Fruit fly (Drosophila melanogaster) whole organism, prepupa: ENCODE measurements around the gene Nup154.
A peak's percentile ranks its signal among the peaks of the same experiment; 100 is the strongest.

ENCODE experiments used
- Blimp-1 ChIP-seq: fragments of 200-800 bp; sonication (Bioruptor generic); optimal IDR thresholded peaks from 3 replicates; lab custom pipeline; 2017; ENCODE audit warnings: missing biosample characterization, missing genetic modification characterization, mild to moderate bottlenecking, moderate library complexity, missing genetic modification reagents
- CG10631 ChIP-seq: fragments of 200-800 bp; sonication (Bioruptor generic); optimal IDR thresholded peaks from 2 replicates; lab custom pipeline; 2016; ENCODE audit warnings: missing biosample characterization, missing genetic modification characterization
- CG10669 ChIP-seq: fragments of 200-800 bp; sonication (Bioruptor generic); optimal IDR thresholded peaks from 3 replicates; lab custom pipeline; 2018; ENCODE audit warnings: missing biosample characterization, mild to moderate bottlenecking, missing genetic modification characterization, moderate library complexity
- CG11294 ChIP-seq: fragments of 200-800 bp; sonication (Bioruptor generic); IDR thresholded peaks from 2 replicates; pipeline ENCODE4 v1.3.6; 2022; ENCODE audit warnings: missing biosample characterization, missing genetic modification characterization
- CG11762 ChIP-seq: fragments of 200-800 bp; sonication (Bioruptor generic); optimal IDR thresholded peaks from 3 replicates; lab custom pipeline; 2016; ENCODE audit warnings: missing biosample characterization, missing genetic modification characterization; ENCODE audit not compliant: insufficient read depth
- CG11902 ChIP-seq: fragments of 200-800 bp; sonication (Bioruptor generic); optimal IDR thresholded peaks from 3 replicates; lab custom pipeline; 2016; ENCODE audit warnings: missing biosample characterization, missing genetic modification characterization
- CG3032 ChIP-seq: fragments of 200-800 bp; optimal IDR thresholded peaks from 2 replicates; lab custom pipeline; 2019; ENCODE audit warnings: missing biosample characterization, mild to moderate bottlenecking, missing genetic modification characterization, moderate library complexity
- CG31627 ChIP-seq: fragments of 200-800 bp; sonication (Bioruptor generic); optimal IDR thresholded peaks from 3 replicates; lab custom pipeline; 2016; ENCODE audit warnings: missing biosample characterization, missing genetic modification characterization
- CG32006 ChIP-seq: fragments of 200-800 bp; sonication (Bioruptor generic); optimal IDR thresholded peaks from 3 replicates; lab custom pipeline; 2017; ENCODE audit warnings: missing biosample characterization, mild to moderate bottlenecking, missing genetic modification characterization
- CG3919 ChIP-seq: fragments of 200-800 bp; sonication (Bioruptor generic); optimal IDR thresholded peaks from 3 replicates; lab custom pipeline; 2016; ENCODE audit warnings: missing biosample characterization, missing genetic modification characterization
- CG4318 ChIP-seq: fragments of 200-800 bp; sonication (Bioruptor generic); optimal IDR thresholded peaks from 3 replicates; lab custom pipeline; 2017; ENCODE audit warnings: missing biosample characterization, mild to moderate bottlenecking, missing genetic modification characterization
- CG6163 ChIP-seq: fragments of 200-800 bp; sonication (Bioruptor generic); IDR thresholded peaks from 3 replicates; pipeline ENCODE4 v1.3.6; 2022; ENCODE audit warnings: missing biosample characterization, missing genetic modification characterization
- CG6276 ChIP-seq: fragments of 200-800 bp; sonication (Bioruptor generic); optimal IDR thresholded peaks from 2 replicates; lab custom pipeline; 2017; ENCODE audit warnings: missing biosample characterization, mild to moderate bottlenecking, missing genetic modification characterization
- CG6792 ChIP-seq: fragments of 200-800 bp; sonication (Bioruptor generic); optimal IDR thresholded peaks from 3 replicates; lab custom pipeline; 2016; ENCODE audit warnings: missing biosample characterization, missing genetic modification characterization
- CG6808 ChIP-seq: fragments of 200-800 bp; sonication (Bioruptor generic); optimal IDR thresholded peaks from 3 replicates; lab custom pipeline; 2017; ENCODE audit warnings: missing biosample characterization, missing genetic modification characterization, mild to moderate bottlenecking, moderate library complexity, missing genetic modification reagents
- CG7368 ChIP-seq: fragments of 200-800 bp; sonication (Bioruptor generic); optimal IDR thresholded peaks from 3 replicates; lab custom pipeline; 2016; ENCODE audit warnings: missing biosample characterization, missing genetic modification characterization
- CG8119 ChIP-seq: fragments of 200-800 bp; sonication (Bioruptor generic); IDR thresholded peaks from 3 replicates; pipeline ENCODE4 v1.3.6; 2022; ENCODE audit warnings: missing biosample characterization, missing genetic modification characterization
- CG9139 ChIP-seq: fragments of 200-800 bp; sonication (Bioruptor generic); optimal IDR thresholded peaks from 3 replicates; lab custom pipeline; 2017; ENCODE audit warnings: missing biosample characterization, mild to moderate bottlenecking, missing genetic modification characterization
- Eip75B ChIP-seq: fragments of 200-800 bp; sonication (Bioruptor generic); optimal IDR thresholded peaks from 3 replicates; lab custom pipeline; 2016; ENCODE audit warnings: missing biosample characterization, missing genetic modification characterization
- Eip93F ChIP-seq: fragments of 200-800 bp; sonication (Bioruptor generic); optimal IDR thresholded peaks from 2 replicates; lab custom pipeline; 2016; ENCODE audit warnings: missing biosample characterization, mild to moderate bottlenecking, missing genetic modification characterization
- Ets21C ChIP-seq: fragments of 200-800 bp; sonication (Bioruptor generic); optimal IDR thresholded peaks from 3 replicates; lab custom pipeline; 2016; ENCODE audit warnings: missing biosample characterization, missing genetic modification characterization
- Ets96B ChIP-seq: fragments of 200-800 bp; optimal IDR thresholded peaks from 2 replicates; lab custom pipeline; 2019; ENCODE audit warnings: missing biosample characterization, mild to moderate bottlenecking, missing genetic modification characterization, moderate library complexity
- Hr39 ChIP-seq: fragments of 200-800 bp; sonication (Bioruptor generic); optimal IDR thresholded peaks from 2 replicates; lab custom pipeline; 2016; ENCODE audit warnings: missing biosample characterization, missing genetic modification characterization
- Hr4 ChIP-seq: fragments of 200-800 bp; sonication (Bioruptor generic); optimal IDR thresholded peaks from 3 replicates; lab custom pipeline; 2016; ENCODE audit warnings: missing biosample characterization, missing genetic modification characterization
- Lpt ChIP-seq: fragments of 200-800 bp; sonication (Bioruptor generic); optimal IDR thresholded peaks from 3 replicates; lab custom pipeline; 2016; ENCODE audit warnings: missing biosample characterization, missing genetic modification characterization
- Met ChIP-seq: fragments of 200-800 bp; sonication (Bioruptor generic); optimal IDR thresholded peaks from 3 replicates; lab custom pipeline; 2016; ENCODE audit warnings: missing biosample characterization, missing genetic modification characterization
- Smox ChIP-seq: fragments of 200-800 bp; sonication (Bioruptor generic); optimal IDR thresholded peaks from 3 replicates; lab custom pipeline; 2016; ENCODE audit warnings: missing biosample characterization, missing genetic modification characterization
- Sox14 ChIP-seq: fragments of 200-800 bp; sonication (Bioruptor generic); optimal IDR thresholded peaks from 3 replicates; lab custom pipeline; 2016; ENCODE audit warnings: missing biosample characterization, missing genetic modification characterization
- Sox15 ChIP-seq: fragments of 200-800 bp; sonication (Bioruptor generic); optimal IDR thresholded peaks from 3 replicates; lab custom pipeline; 2016; ENCODE audit warnings: missing biosample characterization, missing genetic modification characterization
- acj6 ChIP-seq: fragments of 200-800 bp; sonication (Bioruptor generic); optimal IDR thresholded peaks from 3 replicates; lab custom pipeline; 2016; ENCODE audit warnings: missing biosample characterization, missing genetic modification characterization
- cyc ChIP-seq: fragments of 200-800 bp; sonication (Bioruptor generic); optimal IDR thresholded peaks from 3 replicates; lab custom pipeline; 2016; ENCODE audit warnings: missing biosample characterization, missing genetic modification characterization
- dac ChIP-seq: fragments of 200-800 bp; sonication (Bioruptor generic); optimal IDR thresholded peaks from 2 replicates; lab custom pipeline; 2017; ENCODE audit warnings: missing biosample characterization, mild to moderate bottlenecking, missing genetic modification characterization
- esn ChIP-seq: fragments of 200-800 bp; sonication (Bioruptor generic); optimal IDR thresholded peaks from 2 replicates; lab custom pipeline; 2016; ENCODE audit warnings: missing biosample characterization, mild to moderate bottlenecking, missing genetic modification characterization, moderate library complexity
- fkh ChIP-seq: fragments of 200-800 bp; sonication (Bioruptor generic); optimal IDR thresholded peaks from 3 replicates; lab custom pipeline; 2017; ENCODE audit warnings: missing biosample characterization, mild to moderate bottlenecking, missing genetic modification characterization, moderate library complexity
- lz ChIP-seq: fragments of 200-800 bp; sonication (Bioruptor generic); optimal IDR thresholded peaks from 3 replicates; lab custom pipeline; 2016; ENCODE audit warnings: missing biosample characterization, missing genetic modification characterization
- net ChIP-seq: fragments of 200-800 bp; sonication (Bioruptor generic); optimal IDR thresholded peaks from 3 replicates; lab custom pipeline; 2016; ENCODE audit warnings: missing biosample characterization, missing genetic modification characterization
- pdm3 ChIP-seq: fragments of 200-800 bp; sonication (Bioruptor generic); optimal IDR thresholded peaks from 3 replicates; lab custom pipeline; 2016; ENCODE audit warnings: missing biosample characterization, missing genetic modification characterization
- salr ChIP-seq, 2 experiments: fragments of 200-800 bp; sonication (Bioruptor generic); optimal IDR thresholded peaks; 3 replicates each; lab custom pipeline; 2016 to 2018; ENCODE audit warnings: missing biosample characterization in 2 of 2, missing genetic modification characterization in 2 of 2, mild to moderate bottlenecking in 1 of 2
- spab ChIP-seq: fragments of 200-800 bp; sonication (Bioruptor generic); optimal IDR thresholded peaks from 2 replicates; lab custom pipeline; 2017; ENCODE audit warnings: missing biosample characterization, mild to moderate bottlenecking, missing genetic modification characterization, missing genetic modification reagents
- ss ChIP-seq, 2 experiments: fragments of 200-800 bp; sonication (Bioruptor generic); optimal IDR thresholded peaks; 2 replicates in 1 of 2; 3 replicates in 1 of 2; lab custom pipeline; 2017 to 2018; ENCODE audit warnings: mild to moderate bottlenecking in 2 of 2, missing biosample characterization in 2 of 2, missing genetic modification characterization in 2 of 2, moderate library complexity in 1 of 2
- topi ChIP-seq: fragments of 200-800 bp; sonication (Bioruptor generic); optimal IDR thresholded peaks from 3 replicates; lab custom pipeline; 2016; ENCODE audit warnings: missing biosample characterization, missing genetic modification characterization
- vri ChIP-seq: fragments of 200-800 bp; sonication (Bioruptor generic); optimal IDR thresholded peaks from 3 replicates; lab custom pipeline; 2016; ENCODE audit warnings: missing biosample characterization, mild to moderate bottlenecking, missing genetic modification characterization

Gene Nup154

DNA sequence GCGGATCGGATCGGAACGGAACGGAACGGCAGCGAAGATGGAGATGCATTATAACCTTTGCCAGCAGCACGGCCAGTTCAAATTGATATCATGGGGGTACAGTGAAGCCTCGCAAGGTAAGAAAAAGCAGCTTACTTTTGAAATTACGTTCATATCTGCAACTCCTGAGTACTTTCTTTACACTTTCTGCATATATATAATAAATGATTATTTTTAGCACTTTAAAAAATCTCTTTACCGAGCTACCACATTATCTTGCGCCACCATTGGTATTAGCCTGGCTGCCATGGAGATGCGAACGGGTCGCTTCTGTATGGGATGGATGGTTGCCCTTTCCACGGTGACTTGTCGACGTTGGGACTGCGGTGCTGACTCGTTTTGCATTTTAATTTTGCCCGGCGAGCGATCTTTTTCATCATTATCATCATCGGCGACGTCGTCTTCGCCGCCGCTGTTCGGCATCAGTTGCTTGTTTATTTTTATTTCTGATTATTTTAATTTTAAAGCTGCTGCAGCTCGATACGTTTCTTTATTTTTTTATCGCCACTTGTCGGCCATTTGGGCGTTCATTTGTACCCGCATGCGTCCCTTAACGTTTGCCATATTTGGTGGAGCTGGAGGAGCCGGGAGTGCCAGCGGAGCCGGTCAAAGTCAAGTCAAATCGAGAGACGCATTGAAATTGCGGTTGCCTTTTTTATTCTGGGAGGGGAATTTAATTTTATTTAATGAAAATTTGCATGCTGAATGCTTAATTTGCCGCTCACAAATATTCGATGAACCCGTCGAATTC is 48.6 kb downstream of the Nup154 start (continued):
- TF ChIP-seq CG7368 (GFP tag; lab: Kevin White, UChicago) (peak; percentile 85), CG8119 (GFP tag; lab: Robert Waterston, UW) (peak; percentile 42; the same call in 2 of the 3 replicates), pdm3 (GFP tag; lab: Kevin White, UChicago) (peak; percentile 90), ss (GFP tag; optimal IDR thresholded peaks at IDR 0.05; lab: Kevin White, UChicago) (peak; percentile 86 to 92), CG11762 (GFP tag; lab: Kevin White, UChicago) (peak; percentile 88), Blimp-1 (peak; percentile 62), esn (GFP tag; lab: Kevin White, UChicago) (peak; percentile 93), Smox (GFP tag; lab: Kevin White, UChicago) (peak; percentile 91), cyc (GFP tag; lab: Kevin White, UChicago) (peak; percentile 91), CG10669 (peak; percentile 90), Hr4 (GFP tag; lab: Kevin White, UChicago) (peak; percentile 59), CG3919 (GFP tag; lab: Kevin White, UChicago) (peak; percentile 92), vri (GFP tag; lab: Kevin White, UChicago) (peak; percentile 84), Sox15 (GFP tag; lab: Kevin White, UChicago) (peak; percentile 90), spab (GFP tag; lab: Kevin White, UChicago) (peak; percentile 88), CG6792 (GFP tag; lab: Kevin White, UChicago) (peak; percentile 93), CG4318 (no peak), Lpt (GFP tag; lab: Kevin White, UChicago) (peak; percentile 58), CG32006 (GFP tag; lab: Kevin White, UChicago) (peak; percentile 50)

- no peak for TF ChIP-seq CG31627
These were observed 52.2 kb downstream of the Nup154 start for dm6 chr2L:11056791-11057332.

dm6 chr2L:11057333-11058110 is 52.9 kb downstream of the Nup154 start:
- TF ChIP-seq net (GFP tag; lab: Kevin White, UChicago): peak; percentile 52
- TF ChIP-seq Eip75B (GFP tag; lab: Kevin White, UChicago): peak; percentile 80
- TF ChIP-seq Met (GFP tag; lab: Kevin White, UChicago): peak; percentile 82
- TF ChIP-seq fkh (GFP tag; lab: Kevin White, UChicago): peak; percentile 64
- TF ChIP-seq CG10631 (GFP tag; lab: Kevin White, UChicago): peak; percentile 70
- peak; percentile 84 for TF ChIP-seq CG8119 (GFP tag; lab: Robert Waterston, UW)
- TF ChIP-seq CG11902 (GFP tag; lab: Kevin White, UChicago): peak; percentile 47
- TF ChIP-seq Ets21C (GFP tag; lab: Kevin White, UChicago): peak; percentile 52
- TF ChIP-seq cyc (GFP tag; lab: Kevin White, UChicago): peak; percentile 55
- peak; percentile 70 for TF ChIP-seq acj6 (GFP tag; lab: Kevin White, UChicago)
- peak; percentile 47 to 82 for TF ChIP-seq salr (GFP tag; optimal IDR thresholded peaks at IDR 0.05; lab: Kevin White, UChicago)
- TF ChIP-seq vri (GFP tag; lab: Kevin White, UChicago): peak; percentile 56
- TF ChIP-seq CG11762 (GFP tag; lab: Kevin White, UChicago): peak; percentile 21
- peak; percentile 76 for TF ChIP-seq CG9139 (GFP tag; lab: Kevin White, UChicago)
- peak; percentile 70 for TF ChIP-seq Sox14
- TF ChIP-seq dac (GFP tag; lab: Kevin White, UChicago): peak; percentile 3
- TF ChIP-seq CG6163: peak; percentile 63
- peak; percentile 81 for TF ChIP-seq topi (GFP tag; lab: Kevin White, UChicago)
- TF ChIP-seq CG6808 (GFP tag; lab: Kevin White, UChicago): peak; percentile 78
- peak; percentile 88 for TF ChIP-seq esn (GFP tag; lab: Kevin White, UChicago)
- peak; percentile 71 for TF ChIP-seq CG7368 (GFP tag; lab: Kevin White, UChicago)
- TF ChIP-seq ss (GFP tag; optimal IDR thresholded peaks at IDR 0.05; lab: Kevin White, UChicago): peak; percentile 88 to 91
- peak; percentile 77 for TF ChIP-seq Ets96B
- peak; percentile 66 for TF ChIP-seq CG31627
- TF ChIP-seq lz: peak; percentile 62
- TF ChIP-seq CG6276: peak; percentile 73
- TF ChIP-seq CG11294: peak; percentile 17; the same call in 1 of the 2 replicates
- TF ChIP-seq Hr4 (GFP tag; lab: Kevin White, UChicago): peak; percentile 77
- TF ChIP-seq Hr39: peak; percentile 67
- no peak for TF ChIP-seq Eip93F (GFP tag; lab: Kevin White, UChicago)
- TF ChIP-seq CG3032: peak; percentile 81
